Worm (Caenorhabditis elegans) whole organism, L4 larva: Measurements from ENCODE around the gene K01A12.3.

Experiments used
- F37D6.2 ChIP-seq: sonication (generic microtip); optimal IDR thresholded peaks from 2 replicates; lab custom pipeline; 2016; ENCODE audit warnings: mild to moderate bottlenecking, missing genetic modification characterization, missing compliant biosample characterization
- Y48G9A.11 ChIP-seq: fragments of 200-800 bp; sonication (Bioruptor generic); IDR thresholded peaks from 2 replicates; pipeline ENCODE4 v1.3.6; 2022; ENCODE audit warnings: missing genetic modification reagents, missing genetic modification characterization, missing compliant biosample characterization
- ZK337.2 ChIP-seq: fragments of 200-800 bp; sonication (Bioruptor generic); IDR thresholded peaks from 2 replicates; pipeline ENCODE4 v1.3.6; 2022; ENCODE audit warnings: missing genetic modification reagents, missing genetic modification characterization, missing compliant biosample characterization
- ama-1 ChIP-seq: fragments of 150-350 bp; optimal IDR thresholded peaks from 2 replicates; lab custom pipeline; 2014; ENCODE audit warnings: inconsistent platforms, mixed read lengths
- ceh-82 ChIP-seq: sonication (generic microtip); optimal IDR thresholded peaks from 2 replicates; lab custom pipeline; 2017; ENCODE audit warnings: missing biosample characterization, missing genetic modification characterization
- egl-27 ChIP-seq: sonication (generic microtip); optimal IDR thresholded peaks from 3 replicates; lab custom pipeline; 2017; ENCODE audit warnings: missing biosample characterization, missing genetic modification reagents, missing genetic modification characterization
- fos-1 ChIP-seq: fragments of 150-350 bp; optimal IDR thresholded peaks from 2 replicates; lab custom pipeline; 2014; ENCODE audit warnings: missing biosample characterization, missing genetic modification characterization
- hlh-30 ChIP-seq: sonication (generic microtip); optimal IDR thresholded peaks from 2 replicates; lab custom pipeline; 2017; ENCODE audit warnings: antibody characterized with exemption, mild to moderate bottlenecking, missing genetic modification characterization, missing compliant biosample characterization; ENCODE audit not compliant: insufficient read depth
- madf-9 ChIP-seq: fragments of 200-800 bp; sonication (Bioruptor generic); conservative IDR thresholded peaks from 2 replicates; pipeline ENCODE4 v1.3.6; 2022; ENCODE audit warnings: missing genetic modification reagents, missing genetic modification characterization, missing compliant biosample characterization
- nhr-25 ChIP-seq: sonication (generic microtip); optimal IDR thresholded peaks from 2 replicates; lab custom pipeline; 2017; ENCODE audit warnings: missing genetic modification characterization, mild to moderate bottlenecking, missing compliant biosample characterization, antibody characterized with exemption, moderate library complexity, borderline replicate concordance; ENCODE audit not compliant: insufficient read depth
- skn-1 ChIP-seq: fragments of 150-350 bp; optimal IDR thresholded peaks from 2 replicates; lab custom pipeline; 2014; ENCODE audit warnings: missing biosample characterization, missing genetic modification characterization
- spr-3 ChIP-seq: fragments of 200-800 bp; sonication (Bioruptor generic); optimal IDR thresholded peaks from 2 replicates; lab custom pipeline; 2018; ENCODE audit warnings: mild to moderate bottlenecking, missing genetic modification characterization, missing compliant biosample characterization

DNA sequence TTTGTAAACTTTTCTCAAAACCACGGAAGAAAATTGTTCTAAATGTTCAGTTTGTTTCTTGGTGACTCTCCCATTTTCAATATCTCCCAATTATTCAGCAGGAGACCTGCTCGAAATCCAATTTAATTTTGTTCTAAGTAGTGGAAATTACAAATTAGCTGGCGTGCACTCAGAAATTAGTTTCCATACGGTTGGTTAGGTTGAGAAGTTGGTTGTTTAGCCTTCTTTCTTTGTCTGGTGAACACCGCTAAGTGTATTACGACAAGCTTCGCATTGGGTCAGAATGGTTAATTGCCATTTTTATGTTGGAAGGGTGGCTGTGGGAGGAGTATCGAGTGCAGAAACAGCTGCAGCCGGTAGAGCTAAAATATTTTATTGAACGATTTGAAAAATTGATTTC lies 23.6 kb upstream of the K01A12.3 start:
- TF ChIP-seq ama-1 (no peak), ceh-82 (tag; lab: Kevin White, UChicago) (no peak), spr-3 (GFP tag; lab: Kevin White, UChicago) (no peak), hlh-30 (tag; lab: Kevin White, UChicago) (no peak), madf-9 (no peak), Y48G9A.11 (no peak), fos-1 (tag; lab: Kevin White, UChicago) (no peak), skn-1 (tag; lab: Kevin White, UChicago) (no peak), ZK337.2 (GFP tag; lab: Robert Waterston, UW) (no peak), F37D6.2 (tag; lab: Kevin White, UChicago) (no peak), egl-27 (no peak), nhr-25 (tag; lab: Kevin White, UChicago) (no peak)
